Worm (Caenorhabditis elegans) whole organism, L1 larva: ENCODE measurements around the gene xbp-1.

Experiments used
- aly-2 ChIP-seq: fragments of 150-350 bp; optimal IDR thresholded peaks from 2 replicates; lab custom pipeline; 2014; ENCODE audit warnings: missing biosample characterization, missing genetic modification characterization
- ces-1 ChIP-seq: fragments of 150-350 bp; optimal IDR thresholded peaks from 2 replicates; lab custom pipeline; 2014; ENCODE audit warnings: missing biosample characterization, missing genetic modification reagents, missing genetic modification characterization
- lin-13 ChIP-seq: fragments of 150-350 bp; optimal IDR thresholded peaks from 2 replicates; lab custom pipeline; 2014; ENCODE audit warnings: missing biosample characterization, missing genetic modification reagents, missing genetic modification characterization
- pax-3 ChIP-seq: fragments of 200-800 bp; sonication (Bioruptor generic); optimal IDR thresholded peaks from 2 replicates; lab custom pipeline; 2018; ENCODE audit warnings: mild to moderate bottlenecking, missing genetic modification characterization, moderate library complexity, missing compliant biosample characterization
- rnt-1 ChIP-seq: sonication (generic microtip); optimal IDR thresholded peaks from 2 replicates; lab custom pipeline; 2016; ENCODE audit warnings: mild to moderate bottlenecking, missing genetic modification characterization, moderate library complexity, missing compliant biosample characterization
- unc-62 ChIP-seq: fragments of 150-350 bp; optimal IDR thresholded peaks from 2 replicates; lab custom pipeline; 2014; ENCODE audit warnings: missing biosample characterization, missing genetic modification reagents, missing genetic modification characterization
- unc-86 ChIP-seq: sonication (generic microtip); optimal IDR thresholded peaks from 2 replicates; lab custom pipeline; 2016; ENCODE audit warnings: missing genetic modification characterization, missing compliant biosample characterization

DNA sequence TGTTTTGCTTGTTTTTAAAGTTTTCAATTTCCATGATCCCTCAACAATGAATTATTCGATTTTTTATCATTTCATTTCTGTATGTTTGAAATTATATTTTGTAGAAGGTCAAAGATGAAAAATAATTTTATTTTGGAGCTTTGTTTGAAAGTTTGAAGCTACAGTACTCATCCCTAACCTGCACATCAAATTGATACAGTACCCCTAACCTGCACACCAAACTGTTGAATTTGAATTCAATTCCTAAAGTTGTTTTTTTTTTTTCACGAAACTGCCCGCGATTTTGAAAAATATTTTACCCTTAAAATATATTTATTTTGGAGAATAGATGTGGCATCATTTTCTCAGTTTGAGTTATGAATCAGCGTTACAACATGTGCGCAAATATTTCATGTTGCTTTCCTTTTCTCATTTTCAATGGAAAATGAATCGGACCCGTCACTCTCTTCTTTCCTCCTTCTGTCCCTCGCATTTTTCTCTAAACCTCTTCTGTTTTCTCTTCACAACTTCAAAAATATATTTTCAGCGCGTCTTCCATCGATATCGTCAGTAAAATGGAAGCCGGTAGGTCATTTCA lies 12.2 kb downstream of the xbp-1 start, which contains the start of gene R74.8:
- TF ChIP-seq ces-1, result no peak
- no peak for TF ChIP-seq lin-13 (GFP tag; lab: Kevin White, UChicago)
- no peak for TF ChIP-seq unc-62 (GFP tag; lab: Kevin White, UChicago)
- TF ChIP-seq pax-3 (tag; lab: Kevin White, UChicago), result no peak
- TF ChIP-seq unc-86 (tag; lab: Kevin White, UChicago), result no peak
- TF ChIP-seq rnt-1 (tag; lab: Kevin White, UChicago), result no peak
- no peak for TF ChIP-seq aly-2 (tag; lab: Kevin White, UChicago)
